Fruit fly (Drosophila melanogaster): ENCODE results near the gene g.

g gene

dm6 chrX:13747635-13748467, 11.8 kb upstream of the g start:
- TF ChIP-seq usp (GFP tag; optimal IDR thresholded peaks at IDR 0.05) (no peak), EcR (GFP tag; optimal IDR thresholded peaks at IDR 0.05) (peak in 1 of 2 experiments; percentile 69), pan (optimal IDR thresholded peaks at IDR 0.05) (no peak)

dm6 chrX:13747052-13747451, 11.0 kb upstream of the g start:
- TF ChIP-seq psq (optimal IDR thresholded peaks at IDR 0.05) (no peak), EcR (GFP tag; optimal IDR thresholded peaks at IDR 0.05) (peak in 1 of 2 experiments; percentile 80)

DNA sequence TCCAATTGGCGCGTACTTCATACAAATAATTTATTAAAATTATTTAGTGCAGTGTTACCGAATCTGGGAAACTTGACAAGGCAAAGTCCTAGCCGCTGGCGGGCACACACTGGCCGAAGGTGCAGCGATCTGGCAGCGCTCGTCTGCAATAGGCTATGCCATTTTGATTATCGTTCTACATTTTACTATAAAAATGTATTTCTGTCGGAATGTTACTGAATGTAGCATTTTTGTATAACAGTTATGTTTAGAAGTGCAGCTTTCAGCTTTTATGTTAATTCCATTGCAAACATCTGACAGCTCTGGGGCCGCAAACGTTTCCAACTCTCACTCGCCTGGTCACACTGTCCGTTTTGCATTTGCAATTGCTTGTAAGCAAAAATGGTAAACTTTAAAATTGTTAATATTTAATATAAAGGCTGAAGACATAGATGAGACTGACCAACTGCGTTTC, 8.5 kb upstream of the g start, which contains the start of gene Grip91:
TSS of gene Grip91 (minus strand) at position 85 of the 454 bp plus-strand sequence.
- TF ChIP-seq usp (GFP tag; optimal IDR thresholded peaks at IDR 0.05) (no peak), CG8478 (optimal IDR thresholded peaks at IDR 0.05) (no peak), Dll (optimal IDR thresholded peaks at IDR 0.05) (no peak), pan (optimal IDR thresholded peaks at IDR 0.05) (no peak), psq (optimal IDR thresholded peaks at IDR 0.05) (no peak), EcR (GFP tag; optimal IDR thresholded peaks at IDR 0.05) (no peak)

- TF ChIP-seq Dll (optimal IDR thresholded peaks at IDR 0.05) (no peak), psq (optimal IDR thresholded peaks at IDR 0.05) (no peak), EcR (GFP tag; optimal IDR thresholded peaks at IDR 0.05) (no peak), usp (GFP tag; optimal IDR thresholded peaks at IDR 0.05) (no peak), pan (optimal IDR thresholded peaks at IDR 0.05) (no peak), CG8478 (optimal IDR thresholded peaks at IDR 0.05) (no peak)
Observed at dm6 chrX:13740992-13741391, 4.9 kb upstream of the g start.

dm6 chrX:13740062-13740461, 4.0 kb upstream of the g start:
- TF ChIP-seq pan (optimal IDR thresholded peaks at IDR 0.05) (no peak), CG8478 (optimal IDR thresholded peaks at IDR 0.05) (no peak), Dll (optimal IDR thresholded peaks at IDR 0.05) (no peak), usp (GFP tag; optimal IDR thresholded peaks at IDR 0.05) (no peak), psq (optimal IDR thresholded peaks at IDR 0.05) (no peak), EcR (GFP tag; optimal IDR thresholded peaks at IDR 0.05) (no peak)

DNA sequence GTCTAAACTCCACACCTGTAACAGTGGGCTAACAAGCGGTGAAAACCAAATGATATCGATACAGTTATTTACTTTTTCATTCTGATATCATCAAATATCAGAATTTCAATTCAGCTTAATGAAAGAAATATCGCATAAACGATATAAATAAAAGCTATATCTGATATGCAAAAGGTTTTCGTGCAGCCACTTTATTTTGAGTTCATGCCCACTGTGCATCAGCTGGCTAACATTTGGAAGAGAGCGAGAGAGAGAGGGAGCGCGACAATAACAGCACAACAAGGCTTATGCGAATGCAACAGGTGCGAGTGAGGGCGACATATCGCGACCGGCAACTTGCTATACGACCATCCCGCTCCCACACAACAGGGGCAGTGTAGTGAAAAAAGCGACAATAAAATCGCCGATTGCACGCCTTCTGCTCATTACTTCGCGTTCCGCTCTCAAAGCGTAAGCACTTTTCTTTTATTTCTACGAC, 3.4 kb upstream of the g start, which contains the start of gene CG11151:
TSS of gene CG11151 (plus strand) at position 334 of the 478 bp plus-strand sequence.
- TF ChIP-seq psq (optimal IDR thresholded peaks at IDR 0.05), result no peak
- TF ChIP-seq CG8478 (optimal IDR thresholded peaks at IDR 0.05), result peak; percentile 92

dm6 chrX:13737939-13738338, 1.9 kb upstream of the g start, which contains the start of gene CG11134:
CG11134 (plus strand) TSS chrX:13737942.
- TF ChIP-seq usp (GFP tag; optimal IDR thresholded peaks at IDR 0.05) (no peak), pan (optimal IDR thresholded peaks at IDR 0.05) (no peak), CG8478 (optimal IDR thresholded peaks at IDR 0.05) (no peak), Dll (optimal IDR thresholded peaks at IDR 0.05) (no peak), psq (optimal IDR thresholded peaks at IDR 0.05) (no peak), EcR (GFP tag; optimal IDR thresholded peaks at IDR 0.05) (no peak)

DNA sequence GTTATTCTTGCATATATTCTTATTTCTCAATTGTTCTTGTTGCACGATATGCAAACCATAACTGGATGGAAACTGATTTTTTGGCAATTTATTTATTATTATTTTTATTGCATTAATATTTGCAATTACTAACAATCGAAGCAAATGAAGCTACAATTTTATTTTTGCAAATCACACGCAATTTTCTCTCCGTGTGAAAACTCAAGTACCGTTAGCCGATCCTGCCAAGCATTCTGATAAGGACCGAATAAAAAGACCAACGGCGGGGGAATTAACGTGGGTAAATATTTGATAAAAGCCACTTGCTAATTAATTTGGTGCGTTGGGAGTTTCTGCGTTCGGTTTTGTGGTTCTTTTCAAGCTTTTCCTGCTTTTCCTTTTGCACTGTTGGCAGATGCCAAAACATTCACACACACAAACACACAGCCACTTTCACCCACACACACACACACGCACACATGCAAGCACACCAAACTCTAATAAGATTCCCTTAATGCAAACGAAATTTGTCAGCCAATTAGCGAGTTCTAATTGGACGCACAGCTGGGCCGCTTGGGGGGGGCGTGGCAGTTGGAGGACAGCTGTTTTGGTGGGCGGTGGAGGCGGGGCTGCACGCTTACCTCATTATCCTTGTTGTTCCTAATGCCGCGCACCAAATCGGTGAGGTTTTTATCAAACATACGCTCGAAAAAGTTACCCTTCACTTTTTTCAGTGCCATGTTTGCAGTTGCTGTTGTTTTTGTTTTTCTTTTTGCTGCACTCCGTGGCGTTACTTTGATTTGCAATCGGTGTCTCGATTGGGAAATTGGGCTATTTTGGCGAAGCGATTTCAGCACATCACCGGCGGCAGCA, 530 bp downstream of the g start:
- TF ChIP-seq CG8478 (optimal IDR thresholded peaks at IDR 0.05) (no peak), EcR (GFP tag; optimal IDR thresholded peaks at IDR 0.05) (no peak), psq (optimal IDR thresholded peaks at IDR 0.05) (no peak), pan (optimal IDR thresholded peaks at IDR 0.05) (no peak), Dll (optimal IDR thresholded peaks at IDR 0.05) (no peak), usp (GFP tag; optimal IDR thresholded peaks at IDR 0.05) (no peak)

- TF ChIP-seq pan (optimal IDR thresholded peaks at IDR 0.05) (no peak), Dll (optimal IDR thresholded peaks at IDR 0.05) (no peak), CG8478 (optimal IDR thresholded peaks at IDR 0.05) (no peak), psq (optimal IDR thresholded peaks at IDR 0.05) (no peak), EcR (GFP tag; optimal IDR thresholded peaks at IDR 0.05) (no peak), usp (GFP tag; optimal IDR thresholded peaks at IDR 0.05) (no peak)
Observed at dm6 chrX:13734866-13735265, 1.2 kb downstream of the g start.

DNA sequence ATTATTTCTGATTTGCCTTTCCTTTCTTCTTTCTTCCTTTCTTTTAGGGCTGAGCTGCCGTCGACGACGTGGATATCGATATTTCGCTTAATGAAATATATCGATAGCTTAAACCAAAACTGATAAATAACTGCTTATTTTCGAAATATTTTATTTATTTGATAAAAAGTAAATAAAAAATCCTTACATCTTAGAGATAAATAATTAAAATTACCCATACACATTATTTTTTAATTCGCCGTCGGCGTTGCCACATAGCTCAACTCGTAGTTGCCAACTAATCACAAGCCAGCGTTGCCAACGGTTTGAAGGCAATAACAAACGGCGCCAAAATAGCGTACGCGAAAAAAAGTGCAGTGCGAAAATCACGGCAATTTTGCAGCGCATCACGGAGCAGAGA, 14.1 kb downstream of the g start, which contains the start of the genes Mrgn1 and mus101:
TSS of gene Mrgn1 (minus strand) at position 44 of the 400 bp plus-strand sequence.
TSS of gene mus101 (plus strand) at position 313 of the 400 bp plus-strand sequence.
- no peak for TF ChIP-seq Dll (optimal IDR thresholded peaks at IDR 0.05)
- TF ChIP-seq EcR (GFP tag; optimal IDR thresholded peaks at IDR 0.05), result no peak
- TF ChIP-seq psq (optimal IDR thresholded peaks at IDR 0.05), result no peak
- TF ChIP-seq CG8478 (optimal IDR thresholded peaks at IDR 0.05), result no peak
- TF ChIP-seq pan (optimal IDR thresholded peaks at IDR 0.05), result no peak
- no peak for TF ChIP-seq usp (GFP tag; optimal IDR thresholded peaks at IDR 0.05)

DNA sequence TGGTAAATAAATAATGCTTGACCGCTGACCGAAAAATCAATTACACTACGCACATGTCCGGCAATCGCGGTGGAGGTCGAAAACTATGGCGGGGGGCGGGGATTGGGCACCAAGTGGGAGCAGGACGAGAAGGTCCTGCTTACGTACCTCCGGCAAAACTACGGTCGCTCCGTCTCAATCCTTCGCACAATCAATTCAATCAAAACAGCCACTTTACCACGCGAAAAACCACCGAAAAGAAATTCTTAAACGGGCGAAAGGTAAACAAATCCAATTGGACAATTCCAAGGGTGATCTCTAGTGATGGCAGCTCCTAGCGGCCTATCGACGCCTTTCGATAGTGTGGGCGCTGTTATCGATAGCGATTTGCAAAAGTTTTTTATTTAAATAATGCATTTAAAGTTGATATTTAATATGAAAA, 18.1 kb downstream of the g start, which contains the start of gene Nadsyn:
TSS of gene Nadsyn (minus strand) at position 304 of the 421 bp plus-strand sequence.
- no peak for TF ChIP-seq Dll (optimal IDR thresholded peaks at IDR 0.05)
- TF ChIP-seq CG8478 (optimal IDR thresholded peaks at IDR 0.05), result no peak
- TF ChIP-seq EcR (GFP tag; optimal IDR thresholded peaks at IDR 0.05), result no peak
- no peak for TF ChIP-seq pan (optimal IDR thresholded peaks at IDR 0.05)
- no peak for TF ChIP-seq usp (GFP tag; optimal IDR thresholded peaks at IDR 0.05)
- TF ChIP-seq psq (optimal IDR thresholded peaks at IDR 0.05), result no peak

dm6 chrX:13699666-13700065, 36.4 kb downstream of the g start:
- TF ChIP-seq pan (optimal IDR thresholded peaks at IDR 0.05) (no peak), psq (optimal IDR thresholded peaks at IDR 0.05) (no peak), Dll (optimal IDR thresholded peaks at IDR 0.05) (no peak), EcR (GFP tag; optimal IDR thresholded peaks at IDR 0.05) (no peak), usp (GFP tag; optimal IDR thresholded peaks at IDR 0.05) (no peak), CG8478 (optimal IDR thresholded peaks at IDR 0.05) (no peak)
